Worm (Caenorhabditis elegans): Measurements from ENCODE around the gene Y38H6C.13.
A peak's percentile ranks its signal among the peaks of the same experiment; 100 is the strongest.

The Y38H6C.13 gene

ce11 chrV:20497537-20497936 lies 30.1 kb upstream of the Y38H6C.13 start:
- peak; percentile 31 for TF ChIP-seq fos-1 (tag; optimal IDR thresholded peaks at IDR 0.05)
- TF ChIP-seq crh-2 (tag; optimal IDR thresholded peaks at IDR 0.05), result peak; percentile 26
- TF ChIP-seq ama-1 (optimal IDR thresholded peaks at IDR 0.05), result no peak
- TF ChIP-seq aly-2 (tag; optimal IDR thresholded peaks at IDR 0.05), result no peak
- no peak for TF ChIP-seq nhr-237 (tag; optimal IDR thresholded peaks at IDR 0.05)

- TF ChIP-seq fos-1 (tag; optimal IDR thresholded peaks at IDR 0.05) (peak; percentile 58), sma-9 (GFP tag; optimal IDR thresholded peaks at IDR 0.05) (peak; percentile 68), sma-9 (tag; optimal IDR thresholded peaks at IDR 0.05) (no peak), skn-1 (tag; optimal IDR thresholded peaks at IDR 0.05) (no peak), ama-1 (optimal IDR thresholded peaks at IDR 0.05) (no peak), nhr-237 (tag; optimal IDR thresholded peaks at IDR 0.05) (no peak), nhr-11 (tag; optimal IDR thresholded peaks at IDR 0.05) (no peak), sma-3 (GFP tag; optimal IDR thresholded peaks at IDR 0.05) (no peak), nhr-77 (tag; optimal IDR thresholded peaks at IDR 0.05) (no peak), nhr-12 (tag; optimal IDR thresholded peaks at IDR 0.05) (no peak), C34F6.9 (tag; optimal IDR thresholded peaks at IDR 0.05) (no peak), nhr-129 (tag; optimal IDR thresholded peaks at IDR 0.05) (no peak), F13H6.1 (tag; optimal IDR thresholded peaks at IDR 0.05) (peak; percentile 5), nhr-6 (tag; optimal IDR thresholded peaks at IDR 0.05) (no peak), unc-55 (GFP tag; optimal IDR thresholded peaks at IDR 0.05) (no peak), mbf-1 (tag; optimal IDR thresholded peaks at IDR 0.05) (no peak), snpc-4 (tag; optimal IDR thresholded peaks at IDR 0.05) (no peak), nhr-25 (tag; optimal IDR thresholded peaks at IDR 0.05) (no peak), nhr-10 (tag; optimal IDR thresholded peaks at IDR 0.05) (no peak), R02D3.7 (tag; optimal IDR thresholded peaks at IDR 0.05) (no peak), crh-2 (tag; optimal IDR thresholded peaks at IDR 0.05) (peak; percentile 74), gmeb-1 (tag; optimal IDR thresholded peaks at IDR 0.05) (peak; percentile 15), peb-1 (tag; optimal IDR thresholded peaks at IDR 0.05) (no peak), mdl-1 (tag; optimal IDR thresholded peaks at IDR 0.05) (peak in 1 of 2 experiments; percentile 29), egl-27 (tag; optimal IDR thresholded peaks at IDR 0.05) (no peak), ztf-4 (tag; optimal IDR thresholded peaks at IDR 0.05) (no peak), lin-13 (GFP tag; optimal IDR thresholded peaks at IDR 0.05) (no peak), sem-4 (tag; optimal IDR thresholded peaks at IDR 0.05) (no peak)
Observed at ce11 chrV:20498980-20499379, 28.6 kb upstream of the Y38H6C.13 start, which contains the start of gene dct-16. Gene dct-16, minus strand, starts transcription at chrV:20499057.

- TF ChIP-seq unc-39 (tag; optimal IDR thresholded peaks at IDR 0.05) (no peak), fos-1 (tag; optimal IDR thresholded peaks at IDR 0.05) (peak; percentile 34)
Observed at ce11 chrV:20499642-20500041, 28.0 kb upstream of the Y38H6C.13 start.

ce11 chrV:20500405-20500804 lies 27.2 kb upstream of the Y38H6C.13 start, which contains the start of gene dct-14:
Gene dct-14, minus strand, starts transcription at chrV:20500505.
- TF ChIP-seq F13H6.1 (tag; optimal IDR thresholded peaks at IDR 0.05) (no peak), nhr-25 (tag; optimal IDR thresholded peaks at IDR 0.05) (no peak), egl-27 (tag; optimal IDR thresholded peaks at IDR 0.05) (no peak), elt-3 (tag; optimal IDR thresholded peaks at IDR 0.05) (no peak), sem-4 (tag; optimal IDR thresholded peaks at IDR 0.05) (no peak), ztf-11 (tag; optimal IDR thresholded peaks at IDR 0.05) (no peak), nhr-10 (tag; optimal IDR thresholded peaks at IDR 0.05) (no peak), aly-2 (tag; optimal IDR thresholded peaks at IDR 0.05) (no peak), R02D3.7 (tag; optimal IDR thresholded peaks at IDR 0.05) (no peak), unc-62 (GFP tag; optimal IDR thresholded peaks at IDR 0.05) (no peak), blmp-1 (tag; optimal IDR thresholded peaks at IDR 0.05; ENCODE audit: insufficient read depth) (no peak), alr-1 (tag; optimal IDR thresholded peaks at IDR 0.05) (no peak), lin-11 (tag; optimal IDR thresholded peaks at IDR 0.05) (no peak), dmd-4 (tag; optimal IDR thresholded peaks at IDR 0.05) (no peak), mbf-1 (tag; optimal IDR thresholded peaks at IDR 0.05) (no peak)

- TF ChIP-seq ztf-11 (tag; optimal IDR thresholded peaks at IDR 0.05), result no peak
- no peak for TF ChIP-seq ama-1 (optimal IDR thresholded peaks at IDR 0.05)
- no peak for TF ChIP-seq zag-1 (tag; optimal IDR thresholded peaks at IDR 0.05)
- TF ChIP-seq blmp-1 (tag; optimal IDR thresholded peaks at IDR 0.05; ENCODE audit: insufficient read depth), result no peak
- TF ChIP-seq gmeb-1 (tag; optimal IDR thresholded peaks at IDR 0.05), result no peak
- no peak for TF ChIP-seq sma-3 (GFP tag; optimal IDR thresholded peaks at IDR 0.05)
- TF ChIP-seq C34F6.9 (tag; optimal IDR thresholded peaks at IDR 0.05), result no peak
- TF ChIP-seq mdl-1 (tag; optimal IDR thresholded peaks at IDR 0.05), result no peak
- TF ChIP-seq snpc-4 (tag; optimal IDR thresholded peaks at IDR 0.05), result no peak
- TF ChIP-seq lsy-2 (tag; optimal IDR thresholded peaks at IDR 0.05), result no peak
- no peak for TF ChIP-seq ztf-4 (tag; optimal IDR thresholded peaks at IDR 0.05)
- no peak for TF ChIP-seq skn-1 (tag; optimal IDR thresholded peaks at IDR 0.05)
- no peak for TF ChIP-seq ZK546.5 (tag; optimal IDR thresholded peaks at IDR 0.05)
- TF ChIP-seq mab-5 (tag; optimal IDR thresholded peaks at IDR 0.05), result no peak
- no peak for TF ChIP-seq sma-9 (GFP tag; optimal IDR thresholded peaks at IDR 0.05)
- no peak for TF ChIP-seq sma-9 (tag; optimal IDR thresholded peaks at IDR 0.05)
- TF ChIP-seq nhr-11 (tag; optimal IDR thresholded peaks at IDR 0.05), result no peak
- no peak for TF ChIP-seq elt-3 (tag; optimal IDR thresholded peaks at IDR 0.05)
Observed at ce11 chrV:20504997-20505396, 22.6 kb upstream of the Y38H6C.13 start, which contains the start of gene Y38H6C.4. Gene Y38H6C.4, minus strand, starts transcription at chrV:20505097.
